Fruit fly (Drosophila melanogaster) whole organism, adult: ENCODE measurements around the gene CG7382.

Experiments
- CG12768 ChIP-seq: fragments of 200-800 bp; sonication (Bioruptor generic); optimal IDR thresholded peaks from 2 replicates; lab custom pipeline; 2017; ENCODE audit warnings: missing biosample characterization, missing genetic modification characterization, mild to moderate bottlenecking, moderate library complexity, missing genetic modification reagents
- CG1620 ChIP-seq: fragments of 200-800 bp; sonication (Bioruptor generic); optimal IDR thresholded peaks from 2 replicates; lab custom pipeline; 2016; ENCODE audit warnings: missing biosample characterization, missing genetic modification characterization
- Hr96 ChIP-seq: fragments of 200-800 bp; sonication (Bioruptor generic); optimal IDR thresholded peaks from 2 replicates; lab custom pipeline; 2016; ENCODE audit warnings: missing biosample characterization, missing genetic modification characterization
- Mnt ChIP-seq: fragments of 200-800 bp; sonication (Bioruptor generic); optimal IDR thresholded peaks from 2 replicates; lab custom pipeline; 2016; ENCODE audit warnings: missing biosample characterization, mild to moderate bottlenecking, missing genetic modification characterization
- cic ChIP-seq: fragments of 200-800 bp; sonication (Bioruptor generic); optimal IDR thresholded peaks from 2 replicates; lab custom pipeline; 2017; ENCODE audit warnings: missing biosample characterization, mild to moderate bottlenecking, missing genetic modification characterization, moderate library complexity
- pad ChIP-seq: fragments of 200-800 bp; sonication (Bioruptor generic); optimal IDR thresholded peaks from 3 replicates; lab custom pipeline; 2017; ENCODE audit warnings: missing biosample characterization, missing genetic modification characterization, mild to moderate bottlenecking, moderate library complexity, missing genetic modification reagents

- TF ChIP-seq Mnt (GFP tag; lab: Kevin White, UChicago) (peak; percentile 56), CG1620 (GFP tag; lab: Kevin White, UChicago) (no peak), Hr96 (GFP tag; lab: Kevin White, UChicago) (no peak), CG12768 (GFP tag; lab: Kevin White, UChicago) (no peak), pad (GFP tag; lab: Kevin White, UChicago) (no peak), cic (GFP tag; lab: Kevin White, UChicago) (no peak)
Measured at dm6 chr2L:5541935-5542685, 22.4 kb upstream of the CG7382 start, which contains the start of the genes Hel25E and Lam.
